Fruit fly (Drosophila melanogaster): ENCODE measurements around the gene Axud1.

Axud1 gene

DNA sequence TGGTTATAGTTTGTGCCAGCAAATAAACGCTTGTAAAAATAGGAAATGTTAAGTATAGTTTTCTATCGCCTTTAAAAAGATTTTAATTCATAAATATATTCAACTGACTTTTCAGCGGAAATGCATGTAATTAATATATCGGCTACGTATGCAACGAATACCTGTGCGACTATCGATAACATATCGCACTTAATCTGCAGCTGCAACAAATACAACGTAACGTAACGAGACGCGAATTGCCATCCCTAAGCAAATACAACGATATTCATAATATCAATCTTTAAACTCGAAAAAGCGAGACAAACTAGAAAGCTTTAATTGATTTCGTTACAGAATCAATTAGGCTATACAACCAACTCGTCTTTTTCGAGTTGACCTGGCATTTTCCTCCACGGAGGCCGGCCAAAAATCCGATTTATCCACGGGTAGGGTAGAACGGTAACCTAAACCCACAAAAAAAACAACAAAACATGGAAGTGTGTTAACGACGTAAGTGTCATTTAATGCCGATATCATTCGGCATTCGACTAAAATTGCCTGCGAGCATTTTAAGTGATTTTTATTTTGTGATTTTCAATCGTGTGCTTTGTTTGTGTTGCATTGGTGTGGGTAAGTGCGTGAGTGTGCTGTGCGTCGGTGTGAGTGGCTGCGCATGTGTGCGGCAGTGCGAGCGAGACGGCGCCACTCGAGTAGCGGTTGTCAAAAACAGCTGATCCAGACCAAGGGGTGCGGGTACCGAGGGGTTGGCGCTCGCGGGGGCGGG, 10.7 kb downstream of the Axud1 start, which contains the start of gene Atxn7 (continued):
- TF ChIP-seq Oli (tag; optimal IDR thresholded peaks at IDR 0.05) (peak; percentile 53), esg (GFP tag; conservative IDR thresholded peaks at IDR 0.05) (no peak), CG7963 (GFP tag; IDR thresholded peaks at IDR 0.05; ENCODE audit: partially characterized antibody) (peak; percentile 97), NK7.1 (GFP tag; optimal IDR thresholded peaks at IDR 0.05) (peak; percentile 71), Antp (GFP tag; optimal IDR thresholded peaks at IDR 0.05) (peak; percentile 5), Hmx (GFP tag; optimal IDR thresholded peaks at IDR 0.05) (peak; percentile 10), CG4404 (GFP tag; IDR thresholded peaks at IDR 0.05) (no peak), Dip2 (GFP tag; IDR thresholded peaks at IDR 0.05) (no peak), al (GFP tag; IDR thresholded peaks at IDR 0.05) (peak; percentile 44; the same call in 1 of the 2 replicates), ind (GFP tag; optimal IDR thresholded peaks at IDR 0.05) (no peak), kay (GFP tag; optimal IDR thresholded peaks at IDR 0.05) (peak; percentile 27), CG30020 (tag; optimal IDR thresholded peaks at IDR 0.05) (peak; percentile 56), h (optimal IDR thresholded peaks at IDR 0.05) (no peak), CG12155 (GFP tag; optimal IDR thresholded peaks at IDR 0.05) (peak; percentile 99), Nf-YA (GFP tag; IDR thresholded peaks at IDR 0.05) (0 out of 2 replicates have a peak, but pooled peaks have one; percentile 11), pfk (GFP tag; optimal IDR thresholded peaks at IDR 0.05) (peak; percentile 49), scrt (GFP tag; optimal IDR thresholded peaks at IDR 0.05) (peak; percentile 89), fru (optimal IDR thresholded peaks at IDR 0.05) (no peak), toy (GFP tag; IDR thresholded peaks at IDR 0.05) (no peak), D (optimal IDR thresholded peaks at IDR 0.05) (no peak), D (GFP tag; optimal IDR thresholded peaks at IDR 0.05) (peak; percentile 22), ab (GFP tag; optimal IDR thresholded peaks at IDR 0.05) (no peak), Dek (tag; optimal IDR thresholded peaks at IDR 0.05) (peak; percentile 54), MTF-1 (GFP tag; optimal IDR thresholded peaks at IDR 0.05; ENCODE audit: borderline replicate concordance) (peak; percentile 70), CG15479 (GFP tag; optimal IDR thresholded peaks at IDR 0.05) (no peak), Ssrp (tag; optimal IDR thresholded peaks at IDR 0.05) (peak; percentile 46), YL-1 (GFP tag; optimal IDR thresholded peaks at IDR 0.05) (peak; percentile 82), disco-r (GFP tag; optimal IDR thresholded peaks at IDR 0.05) (peak; percentile 33), prd (optimal IDR thresholded peaks at IDR 0.05) (no peak), prd (GFP tag; IDR thresholded peaks at IDR 0.05) (no peak; the same call in 2 of the 3 replicates), ap (GFP tag; IDR thresholded peaks at IDR 0.05) (peak; percentile 61), sc (optimal IDR thresholded peaks at IDR 0.05) (no peak), sc (GFP tag; optimal IDR thresholded peaks at IDR 0.05) (peak; percentile 75), CG13287 (GFP tag; IDR thresholded peaks at IDR 0.05; ENCODE audit: partially characterized antibody) (peak; percentile 89), CG13624 (GFP tag; optimal IDR thresholded peaks at IDR 0.05) (peak; percentile 74), hth (optimal IDR thresholded peaks at IDR 0.05) (no peak), ftz-f1 (GFP tag; optimal IDR thresholded peaks at IDR 0.05) (no peak), H15 (GFP tag; IDR thresholded peaks at IDR 0.05) (peak; percentile 11; the same call in 1 of the 3 replicates), peb (GFP tag; IDR thresholded peaks at IDR 0.05) (0 out of 2 replicates have a peak, but pooled peaks have one; percentile 8), Max (GFP tag; optimal IDR thresholded peaks at IDR 0.05) (peak; percentile 37), lola (GFP tag; optimal IDR thresholded peaks at IDR 0.05) (no peak), CG13775 (GFP tag; optimal IDR thresholded peaks at IDR 0.05) (peak; percentile 73), CG42726 (GFP tag; IDR thresholded peaks at IDR 0.05; ENCODE audit: partially characterized antibody) (peak; percentile 98), ATbp (GFP tag; optimal IDR thresholded peaks at IDR 0.05) (peak; percentile 74), ham (GFP tag; IDR thresholded peaks at IDR 0.05) (no peak), CG7556 (GFP tag; optimal IDR thresholded peaks at IDR 0.05) (peak; percentile 53), lbe (GFP tag; optimal IDR thresholded peaks at IDR 0.05) (peak; percentile 73), Deaf1 (tag; optimal IDR thresholded peaks at IDR 0.05) (peak; percentile 20), Dp (GFP tag; optimal IDR thresholded peaks at IDR 0.05) (peak; percentile 29), grau (tag; optimal IDR thresholded peaks at IDR 0.05) (peak; percentile 70), Kr (GFP tag; optimal IDR thresholded peaks at IDR 0.05) (no peak)

Data from whole organism, embryonic.